Fruit fly (Drosophila melanogaster): ENCODE measurements around the gene Naa40.

The Naa40 gene

DNA sequence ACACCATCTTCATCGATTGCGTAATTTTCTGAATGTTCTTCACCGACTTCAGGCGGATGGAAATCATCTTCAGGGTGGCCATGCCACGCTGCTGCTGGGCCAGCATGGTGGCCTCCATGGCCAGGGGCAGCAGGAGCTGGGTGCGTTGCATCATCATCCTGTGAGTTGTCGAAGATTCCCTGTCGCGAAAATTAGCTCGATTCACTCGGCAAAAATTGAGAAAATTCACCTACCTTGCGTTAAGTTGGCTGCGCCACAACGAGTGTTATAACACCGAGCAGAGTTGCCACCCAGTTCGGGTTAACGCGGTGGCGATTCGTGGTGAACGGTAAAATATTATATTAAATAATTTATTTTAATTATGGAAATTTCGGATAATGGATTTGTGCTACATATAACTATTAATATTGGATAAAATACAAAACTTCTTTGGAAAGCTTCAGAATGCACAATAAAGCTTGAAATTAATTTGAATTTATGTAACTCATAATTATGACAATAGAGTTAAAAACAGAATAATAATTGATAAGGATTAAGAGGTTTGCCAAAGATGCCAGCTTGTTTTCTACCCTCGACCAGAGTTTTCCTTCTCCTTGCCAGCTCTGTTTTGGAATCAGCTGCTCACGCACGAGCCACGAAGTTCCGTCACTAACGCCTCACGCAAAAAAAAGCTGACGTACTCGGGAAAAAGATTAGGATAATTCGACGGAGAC is 24.0 kb upstream of the Naa40 start, which contains the start of the genes ATPsyngamma and yata (continued):
- TF ChIP-seq CG13424 (tag; optimal IDR thresholded peaks at IDR 0.05) (peak; percentile 47), CG13624 (GFP tag; optimal IDR thresholded peaks at IDR 0.05) (peak; percentile 19), p53 (GFP tag; optimal IDR thresholded peaks at IDR 0.05) (no peak), btn (GFP tag; optimal IDR thresholded peaks at IDR 0.05) (no peak), Tbp (GFP tag; optimal IDR thresholded peaks at IDR 0.05) (no peak), hb (GFP tag; IDR thresholded peaks at IDR 0.05; ENCODE audit: partially characterized antibody) (peak; percentile 49; the same call in 1 of the 3 replicates), ttk (GFP tag; IDR thresholded peaks at IDR 0.05) (no peak), prd (optimal IDR thresholded peaks at IDR 0.05) (no peak), prd (GFP tag; IDR thresholded peaks at IDR 0.05) (peak; percentile 50; the same call in 2 of the 3 replicates), Dp (GFP tag; optimal IDR thresholded peaks at IDR 0.05) (peak; percentile 8), vvl (GFP tag; IDR thresholded peaks at IDR 0.05) (peak; percentile 75; the same call in 1 of the 2 replicates), CG6654 (GFP tag; optimal IDR thresholded peaks at IDR 0.05) (no peak), CG11093 (GFP tag; IDR thresholded peaks at IDR 0.05) (no peak), CG14667 (GFP tag; IDR thresholded peaks at IDR 0.05) (no peak), CG15011 (GFP tag; optimal IDR thresholded peaks at IDR 0.05) (no peak), CG18619 (GFP tag; optimal IDR thresholded peaks at IDR 0.05) (peak; percentile 40), CG10366 (GFP tag; IDR thresholded peaks at IDR 0.05) (peak; percentile 35; the same call in 1 of the 2 replicates), grau (tag; optimal IDR thresholded peaks at IDR 0.05) (peak; percentile 49), dan (GFP tag; IDR thresholded peaks at IDR 0.05) (no peak), CG10321 (GFP tag; IDR thresholded peaks at IDR 0.05) (no peak), Gug (GFP tag; IDR thresholded peaks at IDR 0.05) (peak; percentile 45; the same call in 1 of the 4 replicates), tgo (GFP tag; IDR thresholded peaks at IDR 0.05) (0 out of 3 replicates have a peak, but pooled peaks have one; percentile 26), CG31388 (GFP tag; optimal IDR thresholded peaks at IDR 0.05) (peak; percentile 4), CG8765 (GFP tag; IDR thresholded peaks at IDR 0.05) (no peak), schlank (tag; optimal IDR thresholded peaks at IDR 0.05) (no peak), CG34224 (GFP tag; IDR thresholded peaks at IDR 0.05; ENCODE audit: partially characterized antibody) (peak; percentile 43), CG34422 (GFP tag; IDR thresholded peaks at IDR 0.05) (0 out of 3 replicates have a peak, but pooled peaks have one; percentile 12), Pdp1 (GFP tag; optimal IDR thresholded peaks at IDR 0.05) (peak in 1 of 2 experiments; percentile 99), maf-S (GFP tag; optimal IDR thresholded peaks at IDR 0.05) (no peak), CG42726 (GFP tag; IDR thresholded peaks at IDR 0.05; ENCODE audit: partially characterized antibody) (peak; percentile 16; the same call in 1 of the 2 replicates), CG7928 (GFP tag; optimal IDR thresholded peaks at IDR 0.05) (no peak), vnd (GFP tag; IDR thresholded peaks at IDR 0.05; ENCODE audit: partially characterized antibody) (peak; percentile 62; the same call in 2 of the 3 replicates), tin (GFP tag; optimal IDR thresholded peaks at IDR 0.05) (peak; percentile 31), cg (GFP tag; optimal IDR thresholded peaks at IDR 0.05) (no peak), CG7839 (tag; optimal IDR thresholded peaks at IDR 0.05) (no peak), CG18011 (GFP tag; optimal IDR thresholded peaks at IDR 0.05) (peak; percentile 84), Ets65A (GFP tag) (peak; percentile 31), Rx (GFP tag; IDR thresholded peaks at IDR 0.05) (no peak), HHEX (GFP tag; optimal IDR thresholded peaks at IDR 0.05) (peak; percentile 33), sc (optimal IDR thresholded peaks at IDR 0.05) (no peak), sc (GFP tag; optimal IDR thresholded peaks at IDR 0.05) (no peak), Dek (tag; optimal IDR thresholded peaks at IDR 0.05) (peak; percentile 41), CG18262 (tag; optimal IDR thresholded peaks at IDR 0.05) (peak; percentile 36), pita (GFP tag; optimal IDR thresholded peaks at IDR 0.05) (no peak), so (GFP tag; IDR thresholded peaks at IDR 0.05) (no peak), seq (GFP tag; IDR thresholded peaks at IDR 0.05) (no peak), nau (GFP tag; optimal IDR thresholded peaks at IDR 0.05) (no peak), salm (tag; optimal IDR thresholded peaks at IDR 0.05) (peak; percentile 32), CG18764 (GFP tag; optimal IDR thresholded peaks at IDR 0.05) (peak; percentile 2), CG17186 (GFP tag; optimal IDR thresholded peaks at IDR 0.05) (peak; percentile 5)
